Fruit fly (Drosophila melanogaster) Kc167 (cell line): ENCODE results near the gene AP-1sigma.

Experiments
- Myc ChIP-seq: fragments of >200 bp; optimal IDR thresholded peaks from 2 replicates; lab custom pipeline; 2017; ENCODE audit warnings: missing external identifiers
- h ChIP-seq: fragments of >200 bp; optimal IDR thresholded peaks from 3 replicates; lab custom pipeline; 2018; ENCODE audit warnings: missing external identifiers
- insv ChIP-seq: fragments of >200 bp; optimal IDR thresholded peaks from 3 replicates; lab custom pipeline; 2018; ENCODE audit warnings: missing external identifiers
- psq ChIP-seq: fragments of >200 bp; optimal IDR thresholded peaks from 2 replicates; lab custom pipeline; 2017; ENCODE audit warnings: missing external identifiers
- ttk ChIP-seq: sonication (Bioruptor generic); optimal IDR thresholded peaks from 2 replicates; lab custom pipeline; 2017; ENCODE audit warnings: missing external identifiers

DNA sequence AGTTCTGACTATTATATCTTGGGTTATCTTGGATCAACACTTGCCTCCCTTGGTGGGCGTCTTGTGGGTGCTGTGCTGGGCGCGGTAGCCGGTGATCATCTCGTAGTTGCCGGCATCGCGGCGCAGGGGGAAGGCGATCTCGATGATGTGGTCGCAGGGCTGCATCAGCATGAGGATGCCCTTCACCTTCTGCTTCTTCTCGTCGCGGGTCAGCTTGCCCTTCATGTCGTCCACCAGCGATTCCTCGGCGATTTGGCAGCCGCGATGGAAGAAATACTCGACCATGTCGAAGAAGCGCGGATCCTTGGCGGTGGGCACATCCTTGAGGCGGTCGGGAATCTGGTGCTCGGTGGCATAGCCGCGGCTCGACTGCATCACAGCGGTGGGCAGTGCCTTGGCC lies 15.9 kb upstream of the AP-1sigma start:
- TF ChIP-seq Myc (lab: Kevin White, UChicago) (no peak), insv (no peak), h (lab: Kevin White, UChicago) (no peak), psq (lab: Kevin White, UChicago) (no peak), ttk (peak; percentile 96)
